Fruit fly (Drosophila melanogaster) whole organism, embryonic: ENCODE measurements around the gene CG10252.

Experiments
- CG10147 ChIP-seq: fragments of 200-800 bp; sonication (Bioruptor generic); optimal IDR thresholded peaks from 2 replicates; lab custom pipeline; 2019; ENCODE audit warnings: missing biosample characterization, mild to moderate bottlenecking, missing genetic modification characterization, moderate library complexity
- CG10543 ChIP-seq: fragments of 200-800 bp; sonication (Bioruptor generic); optimal IDR thresholded peaks from 3 replicates; lab custom pipeline; 2017; ENCODE audit warnings: missing biosample characterization, mild to moderate bottlenecking, missing genetic modification characterization, moderate library complexity
- CG12104 ChIP-seq: fragments of 200-800 bp; sonication (Bioruptor generic); optimal IDR thresholded peaks from 3 replicates; lab custom pipeline; 2016; ENCODE audit warnings: missing biosample characterization, missing genetic modification characterization
- CG14050 ChIP-seq: fragments of 200-800 bp; sonication (Bioruptor generic); IDR thresholded peaks from 3 replicates; pipeline ENCODE4 v1.3.6; 2022; ENCODE audit warnings: missing biosample characterization, missing genetic modification characterization
- CG14965 ChIP-seq: fragments of 200-800 bp; sonication (Bioruptor generic); optimal IDR thresholded peaks from 2 replicates; lab custom pipeline; 2016; ENCODE audit warnings: missing biosample characterization, missing genetic modification characterization, borderline replicate concordance
- CG15479 ChIP-seq: fragments of 200-800 bp; sonication (Bioruptor generic); optimal IDR thresholded peaks from 3 replicates; lab custom pipeline; 2019; ENCODE audit warnings: missing biosample characterization, mild to moderate bottlenecking, missing genetic modification characterization, moderate library complexity
- CG15514 ChIP-seq: fragments of 200-800 bp; sonication (Bioruptor generic); optimal IDR thresholded peaks from 3 replicates; lab custom pipeline; 2017; ENCODE audit warnings: missing biosample characterization, missing genetic modification characterization, mild to moderate bottlenecking, moderate library complexity, missing genetic modification reagents
- CG1602 ChIP-seq: fragments of 200-800 bp; sonication (Bioruptor generic); optimal IDR thresholded peaks from 3 replicates; lab custom pipeline; 2016; ENCODE audit warnings: missing biosample characterization, missing genetic modification characterization
- CG2199 ChIP-seq: fragments of 200-800 bp; sonication (Bioruptor generic); IDR thresholded peaks from 3 replicates; pipeline ENCODE4 v1.3.6; 2022; ENCODE audit warnings: missing biosample characterization, missing genetic modification characterization
- CG3065 ChIP-seq: fragments of 200-800 bp; sonication (Bioruptor generic); optimal IDR thresholded peaks from 2 replicates; lab custom pipeline; 2016; ENCODE audit warnings: missing biosample characterization, missing genetic modification characterization
- CG31224 ChIP-seq: fragments of 200-800 bp; sonication (Bioruptor generic); IDR thresholded peaks from 2 replicates; pipeline ENCODE4 v1.3.6; 2022; ENCODE audit warnings: missing biosample characterization, missing genetic modification characterization
- CG3281 ChIP-seq: fragments of 200-800 bp; sonication (Bioruptor generic); optimal IDR thresholded peaks from 3 replicates; lab custom pipeline; 2017; ENCODE audit warnings: missing biosample characterization, mild to moderate bottlenecking, missing genetic modification characterization
- CG3726 ChIP-seq: fragments of 200-800 bp; sonication (Bioruptor generic); IDR thresholded peaks from 3 replicates; pipeline ENCODE4, ENCODE4 v1.3.6; 2022; ENCODE audit warnings: missing biosample characterization, missing genetic modification characterization
- CG6791 ChIP-seq: fragments of 200-800 bp; sonication (Bioruptor generic); IDR thresholded peaks from 3 replicates; pipeline ENCODE4 v1.3.6; 2022; ENCODE audit warnings: missing biosample characterization, missing genetic modification characterization; ENCODE audit not compliant: partially characterized antibody
- CG6813 ChIP-seq: fragments of 200-800 bp; sonication (Bioruptor generic); optimal IDR thresholded peaks from 2 replicates; lab custom pipeline; 2017; ENCODE audit warnings: missing biosample characterization, missing genetic modification characterization, mild to moderate bottlenecking, moderate library complexity, missing genetic modification reagents
- CG7271 ChIP-seq: fragments of 200-800 bp; sonication (Bioruptor generic); optimal IDR thresholded peaks from 2 replicates; lab custom pipeline; 2018; ENCODE audit warnings: missing biosample characterization, mild to moderate bottlenecking, missing genetic modification characterization, moderate library complexity
- CG8290 ChIP-seq, 3 experiments: fragments of 200-800 bp; sonication (Bioruptor generic); optimal IDR thresholded peaks; 2 replicates each; lab custom pipeline; 2016 to 2019; ENCODE audit warnings: missing biosample characterization in 3 of 3, missing genetic modification characterization in 3 of 3, mild to moderate bottlenecking in 2 of 3, moderate library complexity in 1 of 3
- CG9437 ChIP-seq: fragments of 200-800 bp; sonication (Bioruptor generic); optimal IDR thresholded peaks from 2 replicates; lab custom pipeline; 2018; ENCODE audit warnings: missing biosample characterization, mild to moderate bottlenecking, missing genetic modification characterization
- Fer1 ChIP-seq: fragments of 200-800 bp; sonication (Bioruptor generic); optimal IDR thresholded peaks from 2 replicates; lab custom pipeline; 2017; ENCODE audit warnings: missing biosample characterization, mild to moderate bottlenecking, missing genetic modification characterization
- Hey ChIP-seq: fragments of 200-800 bp; sonication (Bioruptor generic); optimal IDR thresholded peaks from 3 replicates; lab custom pipeline; 2018; ENCODE audit warnings: missing biosample characterization, mild to moderate bottlenecking, missing genetic modification characterization
- HmgZ ChIP-seq: fragments of 200-800 bp; sonication (Bioruptor generic); optimal IDR thresholded peaks from 2 replicates; lab custom pipeline; 2018; ENCODE audit warnings: missing biosample characterization, mild to moderate bottlenecking, missing genetic modification characterization
- Med ChIP-seq: fragments of 200-800 bp; sonication (Bioruptor generic); peaks from one replicate; lab custom pipeline; 2016; ENCODE audit warnings: missing biosample characterization, missing genetic modification characterization, mild to moderate bottlenecking, inconsistent platforms, moderate library complexity
- Meics ChIP-seq: fragments of 200-800 bp; sonication (Bioruptor generic); optimal IDR thresholded peaks from 2 replicates; lab custom pipeline; 2017; ENCODE audit warnings: missing biosample characterization, mild to moderate bottlenecking, missing genetic modification characterization
- TFAM ChIP-seq: fragments of 200-800 bp; sonication (Bioruptor generic); optimal IDR thresholded peaks from 2 replicates; lab custom pipeline; 2017; ENCODE audit warnings: missing biosample characterization, missing genetic modification characterization, inconsistent platforms
- Vsx1 ChIP-seq: fragments of 200-800 bp; sonication (Bioruptor generic); optimal IDR thresholded peaks from 2 replicates; lab custom pipeline; 2017; ENCODE audit warnings: missing biosample characterization, mild to moderate bottlenecking, missing genetic modification characterization, missing genetic modification reagents
- abd-A ChIP-seq: fragments of 200-800 bp; sonication (Bioruptor generic); optimal IDR thresholded peaks from 3 replicates; lab custom pipeline; 2019; ENCODE audit warnings: missing biosample characterization, mild to moderate bottlenecking, missing genetic modification characterization, moderate library complexity
- aop ChIP-seq: fragments of 200-800 bp; sonication (Bioruptor generic); IDR thresholded peaks from 2 replicates; pipeline ENCODE4 v1.3.6; 2022; ENCODE audit warnings: missing biosample characterization, missing genetic modification characterization
- bsh ChIP-seq, 2 experiments: fragments of 200-800 bp; sonication (Bioruptor generic); optimal IDR thresholded peaks; 2 replicates each; lab custom pipeline; 2017 to 2018; ENCODE audit warnings: mild to moderate bottlenecking in 2 of 2, missing biosample characterization in 2 of 2, missing genetic modification characterization in 2 of 2, moderate library complexity in 1 of 2
- cg ChIP-seq: fragments of 200-800 bp; sonication (Bioruptor generic); optimal IDR thresholded peaks from 3 replicates; lab custom pipeline; 2019; ENCODE audit warnings: missing biosample characterization, mild to moderate bottlenecking, missing genetic modification characterization, moderate library complexity
- chinmo ChIP-seq: fragments of 200-800 bp; sonication (Bioruptor generic); IDR thresholded peaks from 4 replicates; pipeline ENCODE4 v1.3.6; 2022; ENCODE audit warnings: missing biosample characterization, missing genetic modification characterization; ENCODE audit not compliant: partially characterized antibody
- cwo ChIP-seq: fragments of 200-800 bp; sonication (Bioruptor generic); optimal IDR thresholded peaks from 3 replicates; lab custom pipeline; 2017; ENCODE audit warnings: missing biosample characterization, missing genetic modification characterization, mild to moderate bottlenecking, moderate library complexity, missing genetic modification reagents
- da ChIP-seq: fragments of 200-800 bp; sonication (Bioruptor generic); optimal IDR thresholded peaks from 2 replicates; lab custom pipeline; 2016; ENCODE audit warnings: missing biosample characterization, missing genetic modification characterization
- dmrt99B ChIP-seq: fragments of 200-800 bp; sonication (Bioruptor generic); optimal IDR thresholded peaks from 2 replicates; lab custom pipeline; 2018; ENCODE audit warnings: missing biosample characterization, mild to moderate bottlenecking, missing genetic modification characterization, moderate library complexity
- eve ChIP-seq, 2 experiments: fragments of >200 bp; optimal IDR thresholded peaks; 2 replicates each; lab custom pipeline; 2017; ENCODE audit warnings: missing biosample characterization in 2 of 2, missing genetic modification characterization in 2 of 2
- fd64A ChIP-seq: fragments of 200-800 bp; sonication (Bioruptor generic); optimal IDR thresholded peaks from 3 replicates; lab custom pipeline; 2018; ENCODE audit warnings: missing biosample characterization, mild to moderate bottlenecking, missing genetic modification characterization
- grn ChIP-seq: fragments of 200-800 bp; sonication (Bioruptor generic); optimal IDR thresholded peaks from 3 replicates; lab custom pipeline; 2017; ENCODE audit warnings: missing biosample characterization, missing genetic modification characterization
- gro ChIP-seq: fragments of 200-800 bp; sonication (Bioruptor generic); optimal IDR thresholded peaks from 2 replicates; lab custom pipeline; 2016; ENCODE audit warnings: missing biosample characterization, missing genetic modification characterization
- gt ChIP-seq: fragments of 200-800 bp; sonication (Bioruptor generic); IDR thresholded peaks from 2 replicates; pipeline ENCODE4 v1.3.6; 2022; ENCODE audit warnings: missing biosample characterization, missing genetic modification characterization
- ind ChIP-seq: fragments of 200-800 bp; sonication (Bioruptor generic); optimal IDR thresholded peaks from 3 replicates; lab custom pipeline; 2016; ENCODE audit warnings: missing biosample characterization, missing genetic modification characterization
- kni ChIP-seq: fragments of 200-800 bp; sonication (Bioruptor generic); optimal IDR thresholded peaks from 3 replicates; lab custom pipeline; 2017; ENCODE audit warnings: mild to moderate bottlenecking, missing biosample characterization, missing genetic modification reagents, missing genetic modification characterization
- lab ChIP-seq: fragments of 200-800 bp; sonication (Bioruptor generic); optimal IDR thresholded peaks from 3 replicates; lab custom pipeline; 2017; ENCODE audit warnings: missing biosample characterization, missing genetic modification characterization, mild to moderate bottlenecking, moderate library complexity, missing genetic modification reagents
- mirr ChIP-seq: fragments of 200-800 bp; sonication (Bioruptor generic); optimal IDR thresholded peaks from 3 replicates; lab custom pipeline; 2018; ENCODE audit warnings: missing biosample characterization, mild to moderate bottlenecking, missing genetic modification characterization
- nau ChIP-seq: fragments of 200-800 bp; sonication (Bioruptor generic); optimal IDR thresholded peaks from 3 replicates; lab custom pipeline; 2017; ENCODE audit warnings: missing biosample characterization, mild to moderate bottlenecking, missing genetic modification characterization, missing genetic modification reagents
- sd ChIP-seq: fragments of 200-800 bp; sonication (Bioruptor generic); optimal IDR thresholded peaks from 3 replicates; lab custom pipeline; 2018; ENCODE audit warnings: missing biosample characterization, mild to moderate bottlenecking, missing genetic modification characterization, moderate library complexity
- sug ChIP-seq: fragments of 200-800 bp; optimal IDR thresholded peaks from 2 replicates; lab custom pipeline; 2019; ENCODE audit warnings: missing biosample characterization, mild to moderate bottlenecking, missing genetic modification characterization, moderate library complexity
- toy ChIP-seq: fragments of 200-800 bp; sonication (Bioruptor generic); IDR thresholded peaks from 2 replicates; pipeline ENCODE4 v1.3.6; 2022; ENCODE audit warnings: missing biosample characterization, missing genetic modification characterization
- vvl ChIP-seq: fragments of 200-800 bp; sonication (Bioruptor generic); IDR thresholded peaks from 2 replicates; pipeline ENCODE4 v1.3.6; 2022; ENCODE audit warnings: missing biosample characterization, missing genetic modification characterization

Gene CG10252

dm6 chr3R:23725711-23726349 is 29.8 kb upstream of the CG10252 start (continued):
- TF ChIP-seq toy (GFP tag; lab: Robert Waterston, UW) (0 out of 2 replicates have a peak, but pooled peaks have one; percentile 7), dmrt99B (tag; lab: Kevin White, UChicago) (no peak), kni (GFP tag; lab: Kevin White, UChicago) (peak; percentile 49), vvl (GFP tag; lab: Robert Waterston, UW) (peak; percentile 46; the same call in 1 of the 2 replicates), CG2199 (no peak), bsh (GFP tag; optimal IDR thresholded peaks at IDR 0.05; lab: Kevin White, UChicago) (no peak), Meics (GFP tag; lab: Kevin White, UChicago) (no peak), CG3281 (GFP tag; lab: Kevin White, UChicago) (peak; percentile 33), CG14965 (no peak), CG10147 (GFP tag; lab: Kevin White, UChicago) (no peak), CG12104 (GFP tag; lab: Kevin White, UChicago) (peak; percentile 14), CG6791 (no peak), HmgZ (tag; lab: Kevin White, UChicago) (peak; percentile 68), abd-A (tag; lab: Kevin White, UChicago) (peak; percentile 71), nau (GFP tag; lab: Kevin White, UChicago) (peak; percentile 40), aop (GFP tag; lab: Robert Waterston, UW) (no peak), Fer1 (GFP tag; lab: Kevin White, UChicago) (peak; percentile 60), CG31224 (peak; percentile 100), gt (GFP tag; lab: Robert Waterston, UW) (no peak), chinmo (GFP tag; lab: Robert Waterston, UW) (0 out of 4 replicates have a peak, but pooled peaks have one; percentile 32), fd64A (GFP tag; lab: Kevin White, UChicago) (peak; percentile 42), cg (peak; percentile 44)

DNA sequence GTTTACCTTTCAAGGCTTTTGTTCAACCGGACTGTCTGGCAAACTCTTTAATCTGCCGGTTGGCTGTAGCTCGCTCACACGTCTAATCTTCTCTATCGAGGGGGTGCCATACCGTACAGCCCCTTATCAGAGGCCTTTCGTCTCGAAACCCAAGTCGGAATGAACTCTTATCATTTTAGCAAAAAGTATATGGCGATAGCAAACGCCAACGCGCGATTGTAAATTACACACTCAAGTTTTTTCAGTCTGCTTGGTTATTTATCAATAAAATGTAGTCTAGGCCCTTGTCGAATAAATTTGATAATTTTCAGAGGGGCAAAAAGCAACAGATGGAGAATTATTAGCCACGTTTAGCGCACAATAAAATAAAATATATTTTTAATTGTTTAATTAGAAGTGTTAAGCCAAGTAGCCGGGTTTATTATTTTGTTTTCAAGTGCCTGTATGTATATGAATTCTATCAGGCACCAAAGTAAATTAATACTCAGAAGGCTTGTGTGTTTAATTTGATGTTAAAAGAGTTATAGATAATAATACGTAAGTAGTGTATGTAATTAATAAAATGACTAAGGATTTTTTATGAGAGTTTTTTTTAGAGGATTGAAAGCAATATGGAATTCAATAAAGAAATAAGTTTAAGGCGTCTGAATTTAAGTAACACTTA is 28.9 kb upstream of the CG10252 start:
- TF ChIP-seq da (GFP tag; lab: Kevin White, UChicago) (no peak), cwo (GFP tag; lab: Kevin White, UChicago) (peak; percentile 39), ind (GFP tag; lab: Kevin White, UChicago) (no peak), Hey (tag; lab: Kevin White, UChicago) (peak; percentile 94), CG3065 (GFP tag; lab: Kevin White, UChicago) (no peak), sd (peak; percentile 74), CG6813 (GFP tag; lab: Kevin White, UChicago) (peak; percentile 8), CG7271 (no peak), toy (GFP tag; lab: Robert Waterston, UW) (no peak), CG8290 (GFP tag; optimal IDR thresholded peaks at IDR 0.05; lab: Kevin White, UChicago) (no peak), CG8290 (tag; optimal IDR thresholded peaks at IDR 0.05; lab: Kevin White, UChicago) (peak in 1 of 2 experiments; percentile 8), eve (GFP tag; optimal IDR thresholded peaks at IDR 0.05; lab: Kevin White, UChicago) (no peak), mirr (GFP tag; lab: Kevin White, UChicago) (peak; percentile 86), CG1602 (GFP tag; lab: Kevin White, UChicago) (no peak), CG14050 (GFP tag; lab: Robert Waterston, UW) (no peak), CG15479 (GFP tag; lab: Kevin White, UChicago) (peak; percentile 28), CG3726 (no peak), sug (peak; percentile 97), CG10543 (GFP tag; lab: Kevin White, UChicago) (peak; percentile 43), TFAM (GFP tag; lab: Kevin White, UChicago) (no peak), lab (GFP tag; lab: Kevin White, UChicago) (peak; percentile 39), Med (GFP tag; lab: Kevin White, UChicago) (peak; percentile 28), Vsx1 (GFP tag; lab: Kevin White, UChicago) (peak; percentile 30), gro (GFP tag; lab: Kevin White, UChicago) (peak; percentile 29), CG9437 (GFP tag; lab: Kevin White, UChicago) (no peak), grn (GFP tag; lab: Kevin White, UChicago) (peak; percentile 73), CG15514 (GFP tag; lab: Kevin White, UChicago) (peak; percentile 2)
